Worm (Caenorhabditis elegans): ENCODE results near the gene srlf-26.

Gene srlf-26

DNA sequence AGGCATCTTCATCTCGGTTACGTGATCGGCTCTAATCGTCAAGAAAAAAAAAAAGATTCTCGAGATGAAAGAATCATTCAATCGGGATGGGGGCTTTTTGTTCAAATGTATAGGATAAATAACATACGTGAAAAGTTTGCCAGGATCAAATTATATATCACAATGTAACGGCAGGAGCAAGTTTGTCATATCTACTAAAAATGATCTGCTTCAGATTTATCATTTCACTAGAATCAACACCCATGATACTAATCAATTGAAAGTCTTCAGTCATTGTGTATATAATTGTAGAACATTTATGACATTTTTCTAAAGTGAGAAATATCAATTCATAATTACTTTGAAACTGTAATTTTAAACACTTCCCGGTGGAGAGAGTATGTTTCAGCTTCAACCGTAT, 18.2 kb downstream of the srlf-26 start:
- no peak for TF ChIP-seq W03F9.2 (tag; optimal IDR thresholded peaks at IDR 0.05)
- no peak for TF ChIP-seq dao-5 (tag; optimal IDR thresholded peaks at IDR 0.05)
- TF ChIP-seq him-1 (tag; optimal IDR thresholded peaks at IDR 0.05) = no peak

DNA sequence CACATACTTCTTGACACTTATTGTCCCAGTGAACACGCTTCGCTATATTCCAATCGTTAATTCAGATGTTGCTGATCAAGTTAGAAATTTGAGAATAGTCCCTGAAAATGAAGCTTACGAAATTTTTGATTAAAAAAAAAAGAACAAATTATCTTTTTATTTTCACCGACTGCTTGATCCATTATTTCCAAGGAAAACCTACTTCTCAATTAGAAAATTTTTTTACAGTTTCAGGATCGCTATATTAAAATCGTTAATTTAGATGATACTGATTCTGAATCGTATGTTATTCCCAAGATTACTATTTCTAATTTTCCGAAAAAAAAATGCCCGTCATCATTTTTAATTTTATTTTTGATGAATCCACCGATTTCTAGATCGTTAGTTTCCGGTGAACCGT, 19.9 kb downstream of the srlf-26 start, which contains the start of gene T23G4.127:
Gene T23G4.127 (minus strand): TSS at position 101 of the 400 bp plus-strand sequence.
- TF ChIP-seq him-1 (tag; optimal IDR thresholded peaks at IDR 0.05) = no peak
- TF ChIP-seq dao-5 (tag; optimal IDR thresholded peaks at IDR 0.05) = no peak
- TF ChIP-seq W03F9.2 (tag; optimal IDR thresholded peaks at IDR 0.05) = no peak

DNA sequence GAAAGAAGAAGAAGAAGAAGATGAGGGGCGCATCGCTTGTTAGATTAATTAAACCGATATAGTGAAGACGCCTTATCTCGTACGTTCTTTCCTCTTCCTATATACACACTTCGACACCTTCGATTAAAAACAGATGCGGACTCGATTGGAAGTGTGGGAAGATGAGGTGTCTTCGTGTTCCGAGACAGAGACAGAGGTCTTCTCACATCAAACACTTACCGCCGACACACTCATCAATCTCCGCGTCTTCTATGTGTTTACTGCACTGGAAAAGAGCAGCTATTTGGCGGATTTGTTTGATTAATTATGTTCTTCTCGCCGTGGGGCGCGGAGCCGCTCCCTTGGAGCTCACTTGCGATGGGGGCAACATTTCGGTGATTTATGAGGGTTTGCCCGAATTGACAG, 20.6 kb downstream of the srlf-26 start:
- TF ChIP-seq dao-5 (tag; optimal IDR thresholded peaks at IDR 0.05) (no peak), W03F9.2 (tag; optimal IDR thresholded peaks at IDR 0.05) (no peak), him-1 (tag; optimal IDR thresholded peaks at IDR 0.05) (no peak)

DNA sequence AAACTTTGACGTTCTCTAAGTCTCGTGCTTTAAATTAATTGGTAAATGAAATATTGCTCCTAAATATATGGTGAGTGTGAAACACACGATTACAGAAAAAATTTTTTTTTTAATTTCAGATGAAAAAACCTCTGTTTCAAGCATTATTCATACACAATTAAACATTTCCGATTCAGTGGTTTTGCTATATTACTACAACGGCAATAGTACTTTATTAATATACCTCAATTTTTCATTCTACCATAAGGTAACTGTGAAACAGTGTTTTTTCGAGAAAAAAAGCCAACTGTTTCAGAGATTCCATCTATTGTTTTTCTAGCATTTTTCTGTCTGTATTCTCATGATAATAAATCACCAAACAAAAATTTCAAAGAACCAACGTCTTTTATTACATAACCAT, 22.1 kb downstream of the srlf-26 start:
- TF ChIP-seq him-1 (tag; optimal IDR thresholded peaks at IDR 0.05) = no peak
- no peak for TF ChIP-seq W03F9.2 (tag; optimal IDR thresholded peaks at IDR 0.05)
- TF ChIP-seq dao-5 (tag; optimal IDR thresholded peaks at IDR 0.05) = no peak

DNA sequence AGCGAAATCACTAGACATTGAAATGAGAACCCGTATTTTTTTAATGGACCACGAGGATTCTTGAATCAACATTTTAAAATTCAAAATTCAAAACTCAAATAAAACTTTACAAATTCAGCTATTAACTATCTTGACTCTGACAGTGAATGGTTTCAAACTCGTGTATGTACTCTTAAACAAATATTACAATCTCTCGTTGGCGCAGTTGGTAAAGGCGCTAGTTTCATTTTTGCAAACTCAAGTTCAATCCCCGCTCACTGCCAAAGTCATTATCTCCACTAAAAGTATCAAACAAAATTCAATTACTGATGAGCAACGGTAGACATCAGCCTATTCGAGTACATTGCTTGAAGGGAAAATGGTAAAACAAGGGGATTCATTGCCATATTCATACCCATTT, 22.7 kb downstream of the srlf-26 start:
- no peak for TF ChIP-seq dao-5 (tag; optimal IDR thresholded peaks at IDR 0.05)
- no peak for TF ChIP-seq him-1 (tag; optimal IDR thresholded peaks at IDR 0.05)
- TF ChIP-seq W03F9.2 (tag; optimal IDR thresholded peaks at IDR 0.05) = no peak

DNA sequence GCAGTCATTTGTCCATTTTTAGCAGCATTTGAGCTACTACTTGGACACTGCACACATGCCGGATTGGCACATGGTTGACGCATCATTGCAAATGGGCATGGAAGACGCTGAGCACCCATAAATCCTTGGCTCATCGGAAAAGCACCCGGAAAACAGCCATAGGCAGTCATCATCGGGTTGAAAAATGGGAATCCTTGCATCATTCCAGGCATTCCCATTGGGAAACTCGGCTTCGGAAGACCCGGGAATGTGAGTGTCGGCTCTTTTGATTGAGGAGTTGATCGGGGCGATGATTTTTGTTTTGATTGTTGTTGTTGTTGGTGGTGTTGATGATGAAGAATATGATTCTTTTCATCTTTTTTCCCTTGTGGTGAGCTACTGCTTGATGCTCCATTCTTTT, 23.9 kb downstream of the srlf-26 start:
- TF ChIP-seq him-1 (tag; optimal IDR thresholded peaks at IDR 0.05) (no peak), dao-5 (tag; optimal IDR thresholded peaks at IDR 0.05) (no peak), W03F9.2 (tag; optimal IDR thresholded peaks at IDR 0.05) (no peak)

DNA sequence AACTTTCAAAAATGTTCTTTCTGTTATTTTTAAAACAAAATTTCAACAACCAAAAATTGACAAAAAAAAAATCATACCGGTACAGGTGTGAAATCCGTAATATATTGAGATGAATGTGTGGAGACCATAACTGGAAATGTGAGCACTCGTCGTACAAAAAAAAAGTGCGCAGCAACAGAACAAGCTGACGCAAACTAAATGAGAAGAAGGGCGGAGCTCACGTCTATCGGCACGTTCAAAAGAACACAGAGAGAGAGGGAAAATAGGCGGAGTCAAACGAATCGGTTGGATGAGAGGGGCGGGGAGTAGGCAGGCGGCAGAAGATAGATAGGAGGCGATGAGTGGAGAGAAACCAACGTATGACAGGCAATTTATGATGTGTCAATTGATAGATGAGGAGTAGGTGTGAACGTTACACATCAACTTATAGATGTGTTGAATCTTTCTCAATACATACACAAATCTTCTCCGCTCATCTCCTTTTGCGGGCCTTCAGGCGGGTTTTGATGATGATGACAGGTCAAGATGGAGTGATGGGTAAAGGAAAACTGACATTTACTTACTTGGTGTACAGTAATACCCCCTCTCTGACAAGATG, 25.2 kb downstream of the srlf-26 start, which contains the start of gene tlp-1:
Gene tlp-1 (minus strand): TSS at position 255 of the 598 bp plus-strand sequence.
- no peak for TF ChIP-seq him-1 (tag; optimal IDR thresholded peaks at IDR 0.05)
- TF ChIP-seq W03F9.2 (tag; optimal IDR thresholded peaks at IDR 0.05) = no peak
- no peak for TF ChIP-seq dao-5 (tag; optimal IDR thresholded peaks at IDR 0.05)

DNA sequence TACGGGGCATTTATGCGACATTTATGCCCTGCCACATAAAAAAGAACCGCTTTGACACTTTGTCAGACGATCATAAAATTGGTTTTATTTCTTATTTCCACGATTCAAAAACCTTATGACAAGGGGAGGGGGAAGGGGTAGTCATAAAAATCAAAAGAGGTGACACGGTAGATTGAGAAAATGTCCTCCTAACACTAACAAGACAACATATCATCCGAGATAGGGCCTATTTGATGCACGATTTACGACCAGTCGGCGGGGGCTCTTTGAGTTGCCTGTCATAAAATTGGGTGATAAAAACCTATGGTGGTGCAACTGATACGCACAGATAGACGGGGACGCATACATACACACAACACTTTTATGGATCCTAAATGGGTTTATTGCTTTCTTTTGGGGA, 29.1 kb downstream of the srlf-26 start:
- TF ChIP-seq W03F9.2 (tag; optimal IDR thresholded peaks at IDR 0.05) = no peak
- no peak for TF ChIP-seq dao-5 (tag; optimal IDR thresholded peaks at IDR 0.05)
- TF ChIP-seq him-1 (tag; optimal IDR thresholded peaks at IDR 0.05) = no peak

DNA sequence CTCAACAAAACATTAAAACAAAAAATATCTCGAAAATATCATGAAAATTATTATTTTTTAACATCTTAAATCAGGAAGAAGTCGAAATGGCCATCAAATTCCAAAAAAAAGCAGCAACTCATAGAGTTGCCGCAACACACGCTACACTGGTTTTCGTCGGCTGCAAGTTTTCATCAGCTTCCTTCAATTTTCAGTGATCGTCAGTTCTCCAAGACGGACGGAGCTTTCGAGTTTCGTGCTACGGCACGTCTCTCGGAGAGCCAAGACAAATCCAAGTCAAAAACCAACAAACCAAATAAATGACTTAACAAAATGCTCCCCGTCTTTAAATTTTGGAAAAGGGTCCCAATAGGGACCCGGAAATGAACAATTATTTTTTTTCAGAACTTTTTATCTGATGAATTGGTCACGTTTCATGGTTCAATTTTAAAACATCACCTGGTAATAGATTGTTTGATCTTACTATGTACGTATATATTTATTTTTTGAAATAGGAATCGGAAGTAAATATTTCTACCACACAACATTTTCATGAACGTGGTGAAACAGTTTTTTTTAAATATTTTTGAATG, 30.4 kb downstream of the srlf-26 start:
- TF ChIP-seq W03F9.2 (tag; optimal IDR thresholded peaks at IDR 0.05) = no peak
- no peak for TF ChIP-seq him-1 (tag; optimal IDR thresholded peaks at IDR 0.05)
- no peak for TF ChIP-seq dao-5 (tag; optimal IDR thresholded peaks at IDR 0.05)

DNA sequence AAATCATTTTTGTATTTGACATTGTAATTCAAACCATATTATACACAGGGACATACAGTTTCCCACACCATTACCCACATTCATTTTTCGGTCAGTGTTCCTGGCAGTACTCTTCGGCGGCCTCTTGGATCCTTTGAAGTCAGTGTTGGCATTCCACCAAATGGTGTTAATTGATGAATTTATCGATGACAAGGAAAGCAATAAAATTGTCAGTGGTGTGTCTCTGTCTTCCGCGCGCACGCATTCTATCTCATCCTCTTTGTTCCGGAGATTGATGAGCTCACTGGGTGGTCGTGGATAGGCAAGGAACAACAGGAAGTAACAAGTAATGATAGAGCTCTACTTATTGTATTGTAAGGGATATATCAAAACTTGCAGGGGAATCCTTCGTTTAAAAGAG, 31.6 kb downstream of the srlf-26 start:
- no peak for TF ChIP-seq dao-5 (tag; optimal IDR thresholded peaks at IDR 0.05)
- no peak for TF ChIP-seq W03F9.2 (tag; optimal IDR thresholded peaks at IDR 0.05)
- TF ChIP-seq him-1 (tag; optimal IDR thresholded peaks at IDR 0.05) = no peak

DNA sequence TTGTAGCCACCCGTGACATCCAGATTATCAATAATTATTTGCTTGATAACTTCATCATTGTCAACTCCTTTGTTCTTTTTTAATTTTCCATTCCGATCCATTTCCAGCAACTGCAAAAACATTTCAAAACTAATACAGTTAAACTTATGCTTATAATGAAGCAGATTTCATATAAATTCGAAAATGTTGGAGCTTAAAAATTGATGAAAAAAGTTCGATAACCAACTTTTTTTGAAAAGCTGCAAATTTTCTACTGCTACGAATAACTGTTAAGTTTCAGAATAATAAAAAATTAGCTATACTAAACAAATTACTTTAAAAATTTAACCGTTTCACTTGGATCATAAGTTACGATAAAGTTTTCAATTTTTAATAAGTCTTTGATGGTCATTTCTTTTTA, 37.5 kb downstream of the srlf-26 start, which contains the start of gene C47A4.1:
Gene C47A4.1 (minus strand): TSS at position 101 of the 400 bp plus-strand sequence.
- no peak for TF ChIP-seq him-1 (tag; optimal IDR thresholded peaks at IDR 0.05)
- no peak for TF ChIP-seq dao-5 (tag; optimal IDR thresholded peaks at IDR 0.05)
- TF ChIP-seq W03F9.2 (tag; optimal IDR thresholded peaks at IDR 0.05) = no peak

DNA sequence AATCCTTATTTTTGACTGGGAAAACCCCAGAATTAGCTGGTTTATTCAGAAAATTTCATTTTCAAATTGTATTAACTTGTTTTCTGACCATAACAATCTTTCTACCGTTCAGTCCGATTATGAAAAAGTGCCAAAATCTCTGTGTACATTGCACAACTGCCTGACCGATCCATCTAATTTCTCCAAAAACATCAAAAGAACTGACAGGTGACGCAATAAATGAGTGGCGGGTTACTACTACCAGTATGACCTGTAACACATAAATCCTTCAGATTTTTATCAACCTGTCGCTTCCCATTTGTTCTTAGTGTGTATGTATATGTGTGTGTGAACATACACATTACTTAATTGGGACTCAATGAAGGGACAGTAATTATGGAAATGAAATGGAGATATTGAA, 38.0 kb downstream of the srlf-26 start:
- TF ChIP-seq dao-5 (tag; optimal IDR thresholded peaks at IDR 0.05) = no peak
- TF ChIP-seq W03F9.2 (tag; optimal IDR thresholded peaks at IDR 0.05) = no peak
- TF ChIP-seq him-1 (tag; optimal IDR thresholded peaks at IDR 0.05) = no peak

DNA sequence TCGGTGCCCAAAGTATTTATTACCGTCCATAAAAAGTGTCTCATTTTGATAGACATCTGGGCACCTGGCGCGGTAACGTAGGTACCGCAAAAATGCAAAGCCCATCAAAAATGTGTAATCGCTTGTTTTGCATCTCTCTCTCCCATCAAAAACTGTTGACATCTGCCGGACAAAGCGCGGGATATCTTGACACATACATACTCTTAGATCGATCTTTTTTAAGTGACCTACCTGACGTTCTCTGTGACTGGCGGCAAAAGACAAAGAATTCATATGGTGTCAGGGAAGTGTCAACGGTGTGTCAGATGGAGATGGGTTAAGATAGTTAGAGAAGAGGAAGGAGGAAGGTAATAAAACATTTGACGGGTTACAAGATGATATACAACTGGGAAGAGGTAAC, 40.2 kb downstream of the srlf-26 start:
- no peak for TF ChIP-seq him-1 (tag; optimal IDR thresholded peaks at IDR 0.05)
- no peak for TF ChIP-seq dao-5 (tag; optimal IDR thresholded peaks at IDR 0.05)
- TF ChIP-seq W03F9.2 (tag; optimal IDR thresholded peaks at IDR 0.05) = no peak

DNA sequence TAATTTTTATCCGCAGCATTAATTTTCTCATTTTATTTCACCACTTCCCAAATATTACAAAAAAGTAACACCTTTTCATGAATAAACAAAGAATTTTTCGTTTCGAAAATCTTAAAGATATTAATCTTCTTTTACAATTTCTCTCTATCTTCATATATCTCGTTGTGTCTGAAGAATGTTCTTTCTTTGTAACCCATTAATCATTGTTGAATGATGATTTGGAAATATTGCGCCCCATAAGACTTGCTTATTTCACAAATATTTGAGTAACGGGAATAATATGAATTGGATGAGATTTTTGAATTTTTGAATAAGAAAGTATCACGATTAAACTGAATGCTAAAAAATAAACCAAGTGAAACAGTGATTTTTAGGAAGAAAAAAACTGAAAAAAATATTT, 42.3 kb downstream of the srlf-26 start:
- no peak for TF ChIP-seq dao-5 (tag; optimal IDR thresholded peaks at IDR 0.05)

DNA sequence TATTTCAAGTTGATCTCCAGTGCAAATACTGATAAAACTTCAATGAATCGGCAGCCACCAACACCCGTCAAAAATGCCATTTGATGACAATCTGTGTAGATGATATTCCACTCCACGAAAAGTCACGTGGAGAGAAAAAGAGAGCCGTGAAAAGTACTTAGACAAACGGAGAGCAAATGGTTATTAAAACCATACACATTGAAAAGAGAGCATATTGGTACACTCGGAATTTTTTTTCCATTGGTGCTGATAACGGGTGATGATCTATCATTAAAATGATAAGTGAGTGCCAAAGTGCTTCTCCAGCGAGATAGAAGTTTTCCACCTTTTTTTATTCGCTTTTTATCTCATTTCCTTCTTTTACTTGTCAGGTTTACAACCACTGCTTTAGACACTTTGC, 46.5 kb downstream of the srlf-26 start:
- TF ChIP-seq dao-5 (tag; optimal IDR thresholded peaks at IDR 0.05) (no peak), W03F9.2 (tag; optimal IDR thresholded peaks at IDR 0.05) (peak; percentile 39)
